Fruit fly (Drosophila melanogaster): Measurements from ENCODE around the gene CG46448.
A peak's percentile ranks its signal among the peaks of the same experiment; 100 is the strongest.

Gene CG46448

dm6 chr2L:2426444-2427188 is 35.2 kb downstream of the CG46448 start (continued):
- TF ChIP-seq Lim3 (GFP tag; IDR thresholded peaks at IDR 0.05) (no peak), D19B (GFP tag; optimal IDR thresholded peaks at IDR 0.05) (no peak), D19A (tag; optimal IDR thresholded peaks at IDR 0.05) (peak; percentile 17), CG13296 (GFP tag; optimal IDR thresholded peaks at IDR 0.05) (no peak), H15 (GFP tag; IDR thresholded peaks at IDR 0.05) (peak; percentile 57; the same call in 2 of the 3 replicates), CG12942 (GFP tag; optimal IDR thresholded peaks at IDR 0.05) (peak; percentile 52), CG33557 (GFP tag; optimal IDR thresholded peaks at IDR 0.05) (no peak), CG12391 (tag; optimal IDR thresholded peaks at IDR 0.05) (peak; percentile 44), tll (GFP tag; optimal IDR thresholded peaks at IDR 0.05) (no peak), CG30020 (tag; optimal IDR thresholded peaks at IDR 0.05) (no peak), gfzf (GFP tag; optimal IDR thresholded peaks at IDR 0.05) (no peak), CG9609 (GFP tag; optimal IDR thresholded peaks at IDR 0.05) (peak; percentile 37), emc (GFP tag; optimal IDR thresholded peaks at IDR 0.05) (no peak), Spps (tag; optimal IDR thresholded peaks at IDR 0.05) (no peak), CG5953 (GFP tag; IDR thresholded peaks at IDR 0.05) (0 out of 2 replicates have a peak, but pooled peaks have one; percentile 28), Sox100B (GFP tag; optimal IDR thresholded peaks at IDR 0.05) (peak; percentile 44), Dbx (GFP tag; IDR thresholded peaks at IDR 0.05) (no peak), CG13123 (GFP tag; optimal IDR thresholded peaks at IDR 0.05) (no peak), jing (GFP tag; optimal IDR thresholded peaks at IDR 0.05) (peak; percentile 31), pita (GFP tag; optimal IDR thresholded peaks at IDR 0.05) (no peak), CG10321 (GFP tag; IDR thresholded peaks at IDR 0.05) (no peak), Ptx1 (GFP tag; IDR thresholded peaks at IDR 0.05) (peak; percentile 63), Doc3 (GFP tag; IDR thresholded peaks at IDR 0.05; ENCODE audit: partially characterized antibody) (no peak), Hmr (GFP tag; optimal IDR thresholded peaks at IDR 0.05) (peak; percentile 18), sima (GFP tag; optimal IDR thresholded peaks at IDR 0.05) (no peak), schlank (tag; optimal IDR thresholded peaks at IDR 0.05) (no peak), slp2 (GFP tag; optimal IDR thresholded peaks at IDR 0.05) (peak; percentile 20), CHES-1-like (GFP tag; optimal IDR thresholded peaks at IDR 0.05) (no peak), CG17361 (GFP tag; IDR thresholded peaks at IDR 0.05) (peak; percentile 41; the same call in 1 of the 3 replicates), fru (optimal IDR thresholded peaks at IDR 0.05) (no peak), sr (GFP tag; IDR thresholded peaks at IDR 0.05) (peak; percentile 33; the same call in 1 of the 3 replicates), CG3163 (GFP tag; optimal IDR thresholded peaks at IDR 0.05) (no peak), hth (optimal IDR thresholded peaks at IDR 0.05) (no peak), HLHmδ (GFP tag; optimal IDR thresholded peaks at IDR 0.05) (no peak), Hand (GFP tag; optimal IDR thresholded peaks at IDR 0.05) (no peak), Hr78 (GFP tag; optimal IDR thresholded peaks at IDR 0.05) (no peak), az2 (GFP tag; optimal IDR thresholded peaks at IDR 0.05) (peak; percentile 61), grn (GFP tag; optimal IDR thresholded peaks at IDR 0.05) (no peak), eve (GFP tag; optimal IDR thresholded peaks at IDR 0.05) (no peak), Sry-β (GFP tag; optimal IDR thresholded peaks at IDR 0.05) (no peak), inv (GFP tag; IDR thresholded peaks at IDR 0.05; ENCODE audit: partially characterized antibody) (no peak), pnt (GFP tag; optimal IDR thresholded peaks at IDR 0.05) (peak; percentile 44), CG31224 (GFP tag; IDR thresholded peaks at IDR 0.05) (no peak), Dad (GFP tag; optimal IDR thresholded peaks at IDR 0.05) (peak; percentile 17), CG15514 (GFP tag; optimal IDR thresholded peaks at IDR 0.05) (no peak), ham (GFP tag; IDR thresholded peaks at IDR 0.05) (no peak), gsb-n (tag; optimal IDR thresholded peaks at IDR 0.05) (no peak), CG14667 (GFP tag; IDR thresholded peaks at IDR 0.05) (peak; percentile 34; the same call in 1 of the 2 replicates), CG5180 (GFP tag; optimal IDR thresholded peaks at IDR 0.05) (no peak), exex (tag; optimal IDR thresholded peaks at IDR 0.05) (no peak)

Data from whole organism, embryonic.